Fruit fly (Drosophila melanogaster): Measurements from ENCODE around the gene CG13373.

- TF ChIP-seq ttk (optimal IDR thresholded peaks at IDR 0.05) (no peak), Myc (optimal IDR thresholded peaks at IDR 0.05) (no peak), h (optimal IDR thresholded peaks at IDR 0.05) (no peak)
Observed at dm6 chrX:510528-510927, 33.7 kb downstream of the CG13373 start.
